Worm (Caenorhabditis elegans) whole organism, L1 larva: ENCODE measurements around the gene faah-2.

Experiments
- C16A3.4 ChIP-seq: fragments of 150-350 bp; optimal IDR thresholded peaks from 2 replicates; lab custom pipeline; 2014; ENCODE audit warnings: missing biosample characterization, missing genetic modification characterization
- C34B4.2 ChIP-seq: sonication (generic microtip); optimal IDR thresholded peaks from 2 replicates; lab custom pipeline; 2017; ENCODE audit warnings: mild to moderate bottlenecking, missing genetic modification characterization, missing compliant biosample characterization
- F16B12.6 ChIP-seq: fragments of 150-350 bp; optimal IDR thresholded peaks from 2 replicates; lab custom pipeline; 2014; ENCODE audit warnings: missing biosample characterization, missing genetic modification characterization
- aha-1 ChIP-seq: fragments of 150-350 bp; optimal IDR thresholded peaks from 2 replicates; lab custom pipeline; 2014; ENCODE audit warnings: missing biosample characterization, missing genetic modification characterization
- ama-1 ChIP-seq: fragments of 150-350 bp; optimal IDR thresholded peaks from 2 replicates; lab custom pipeline; 2014
- blmp-1 ChIP-seq: fragments of 150-350 bp; optimal IDR thresholded peaks from 2 replicates; lab custom pipeline; 2014; ENCODE audit warnings: missing biosample characterization, missing genetic modification characterization
- ceh-63 ChIP-seq: fragments of 200-800 bp; sonication (Bioruptor generic); optimal IDR thresholded peaks from 2 replicates; lab custom pipeline; 2018; ENCODE audit warnings: mild to moderate bottlenecking, missing genetic modification characterization, missing compliant biosample characterization
- ceh-8 ChIP-seq: fragments of 200-800 bp; sonication (Bioruptor generic); optimal IDR thresholded peaks from 2 replicates; lab custom pipeline; 2018; ENCODE audit warnings: mild to moderate bottlenecking, missing genetic modification characterization, moderate library complexity, missing compliant biosample characterization
- ceh-82 ChIP-seq, 3 experiments: fragments of 150-350 bp in 1 of 3; sonication (generic microtip) in 2 of 3; optimal IDR thresholded peaks; 2 replicates each; lab custom pipeline; 2014 to 2017; ENCODE audit warnings: missing biosample characterization in 3 of 3, missing genetic modification characterization in 3 of 3
- ceh-88 ChIP-seq: fragments of 200-800 bp; sonication (Bioruptor generic); IDR thresholded peaks from 2 replicates; pipeline ENCODE4 v1.3.6; 2022; ENCODE audit warnings: missing genetic modification characterization, missing compliant biosample characterization
- ceh-90 ChIP-seq: sonication (generic microtip); optimal IDR thresholded peaks from 2 replicates; lab custom pipeline; 2016; ENCODE audit warnings: missing genetic modification characterization, missing compliant biosample characterization
- ces-1 ChIP-seq: fragments of 150-350 bp; optimal IDR thresholded peaks from 2 replicates; lab custom pipeline; 2014; ENCODE audit warnings: missing biosample characterization, missing genetic modification reagents, missing genetic modification characterization
- dpl-1 ChIP-seq, 3 experiments: fragments of 150-350 bp in 2 of 3; sonication (generic microtip) in 1 of 3; optimal IDR thresholded peaks; 2 replicates each; lab custom pipeline; 2014 to 2017; ENCODE audit warnings: missing biosample characterization in 3 of 3, missing genetic modification characterization in 3 of 3, missing genetic modification reagents in 3 of 3
- dsc-1 ChIP-seq: sonication (generic microtip); optimal IDR thresholded peaks from 2 replicates; lab custom pipeline; 2016; ENCODE audit warnings: mild to moderate bottlenecking, missing genetic modification characterization, missing compliant biosample characterization
- efl-1 ChIP-seq, 4 experiments: fragments of 150-350 bp; optimal IDR thresholded peaks in 3 of 4; peaks in 1 of 4; 1 replicate in 1 of 4; 2 replicates in 3 of 4; lab custom pipeline; 2014; ENCODE audit warnings: missing biosample characterization in 2 of 4, missing genetic modification characterization in 2 of 4, missing genetic modification reagents in 2 of 4
- efl-3 ChIP-seq: fragments of 200-800 bp; sonication (Bioruptor generic); optimal IDR thresholded peaks from 2 replicates; lab custom pipeline; 2018; ENCODE audit warnings: mild to moderate bottlenecking, missing genetic modification characterization, missing compliant biosample characterization
- elt-2 ChIP-seq: sonication (generic microtip); optimal IDR thresholded peaks from 2 replicates; lab custom pipeline; 2016; ENCODE audit warnings: missing genetic modification characterization, mild to moderate bottlenecking, inconsistent platforms, missing compliant biosample characterization, missing genetic modification reagents
- elt-3 ChIP-seq, 6 experiments: fragments of 150-350 bp in 1 of 6; sonication (generic microtip); optimal IDR thresholded peaks; 2 replicates each; lab custom pipeline; 2017 to 2018; ENCODE audit warnings: missing biosample characterization in 6 of 6, missing genetic modification characterization in 6 of 6, inconsistent platforms in 1 of 6
- ets-5 ChIP-seq: fragments of 200-800 bp; sonication (Bioruptor generic); IDR thresholded peaks from 2 replicates; pipeline ENCODE4 v1.3.6; 2022; ENCODE audit warnings: missing genetic modification characterization, missing compliant biosample characterization
- fkh-4 ChIP-seq: sonication (generic microtip); optimal IDR thresholded peaks from 2 replicates; lab custom pipeline; 2016; ENCODE audit warnings: missing compliant biosample characterization, missing genetic modification characterization, borderline replicate concordance
- fos-1 ChIP-seq: fragments of 150-350 bp; optimal IDR thresholded peaks from 2 replicates; lab custom pipeline; 2014; ENCODE audit warnings: missing biosample characterization, missing genetic modification characterization
- grh-1 ChIP-seq: fragments of 200-800 bp; sonication (Bioruptor generic); IDR thresholded peaks from 2 replicates; pipeline ENCODE4 v1.3.6; 2022; ENCODE audit warnings: missing genetic modification reagents, missing genetic modification characterization, missing compliant biosample characterization
- hpl-2 ChIP-seq: fragments of 150-350 bp; optimal IDR thresholded peaks from 2 replicates; lab custom pipeline; 2014; ENCODE audit warnings: missing biosample characterization, missing genetic modification reagents, missing genetic modification characterization
- irx-1 ChIP-seq: sonication (generic microtip); optimal IDR thresholded peaks from 2 replicates; lab custom pipeline; 2016; ENCODE audit warnings: missing genetic modification characterization, missing compliant biosample characterization
- isw-1 ChIP-seq: fragments of 200-800 bp; sonication (Bioruptor generic); IDR thresholded peaks from 2 replicates; pipeline ENCODE4 v1.3.6; 2022; ENCODE audit warnings: missing genetic modification characterization, missing compliant biosample characterization
- lin-14 ChIP-seq: fragments of 200-800 bp; sonication (Bioruptor generic); optimal IDR thresholded peaks from 2 replicates; lab custom pipeline; 2018; ENCODE audit warnings: mild to moderate bottlenecking, missing genetic modification characterization, moderate library complexity, missing compliant biosample characterization
- lin-15B ChIP-seq: fragments of 150-350 bp; sonication (generic microtip); optimal IDR thresholded peaks from 3 replicates; lab custom pipeline; 2014; ENCODE audit warnings: missing biosample characterization, missing genetic modification characterization
- lin-35 ChIP-seq, 2 experiments: fragments of 150-350 bp; optimal IDR thresholded peaks; 2 replicates each; lab custom pipeline; 2014; ENCODE audit warnings: missing biosample characterization in 2 of 2, missing genetic modification characterization in 2 of 2, missing genetic modification reagents in 2 of 2
- lsy-2 ChIP-seq, 2 experiments: fragments of 150-350 bp; optimal IDR thresholded peaks; 2 replicates each; lab custom pipeline; 2014; ENCODE audit warnings: missing biosample characterization in 2 of 2, missing genetic modification characterization in 2 of 2
- mab-9 ChIP-seq: fragments of 200-800 bp; sonication (Bioruptor generic); IDR thresholded peaks from 2 replicates; pipeline ENCODE4 v1.3.6; 2022; ENCODE audit warnings: missing genetic modification reagents, missing genetic modification characterization, missing compliant biosample characterization
- mdl-1 ChIP-seq, 2 experiments: fragments of 150-350 bp; optimal IDR thresholded peaks; 2 replicates each; lab custom pipeline; 2014 to 2017; ENCODE audit warnings: missing biosample characterization in 2 of 2, missing genetic modification characterization in 2 of 2, inconsistent platforms in 1 of 2
- mep-1 ChIP-seq: fragments of 150-350 bp; optimal IDR thresholded peaks from 2 replicates; lab custom pipeline; 2014; ENCODE audit warnings: missing biosample characterization, missing genetic modification characterization
- nhr-11 ChIP-seq: fragments of 150-350 bp; optimal IDR thresholded peaks from 2 replicates; lab custom pipeline; 2014; ENCODE audit warnings: missing biosample characterization, missing genetic modification characterization
- nhr-12 ChIP-seq: sonication (generic microtip); optimal IDR thresholded peaks from 2 replicates; lab custom pipeline; 2017; ENCODE audit warnings: missing biosample characterization, missing genetic modification characterization
- nhr-19 ChIP-seq: fragments of 200-800 bp; sonication (Bioruptor generic); conservative IDR thresholded peaks from 2 replicates; pipeline ENCODE4 v1.3.6; 2022; ENCODE audit warnings: missing genetic modification characterization, missing compliant biosample characterization
- nhr-47 ChIP-seq: sonication (generic microtip); optimal IDR thresholded peaks from 2 replicates; lab custom pipeline; 2016; ENCODE audit warnings: mild to moderate bottlenecking, missing genetic modification characterization, moderate library complexity, missing compliant biosample characterization
- nhr-71 ChIP-seq: sonication (generic microtip); optimal IDR thresholded peaks from 2 replicates; lab custom pipeline; 2016; ENCODE audit warnings: mild to moderate bottlenecking, missing genetic modification characterization, moderate library complexity, missing compliant biosample characterization
- nhr-76 ChIP-seq: sonication (generic microtip); optimal IDR thresholded peaks from 2 replicates; lab custom pipeline; 2017; ENCODE audit warnings: missing biosample characterization, missing genetic modification characterization
- nhr-77 ChIP-seq: fragments of 150-350 bp; optimal IDR thresholded peaks from 2 replicates; lab custom pipeline; 2014; ENCODE audit warnings: missing biosample characterization, missing genetic modification characterization
- pag-3 ChIP-seq: sonication (generic microtip); optimal IDR thresholded peaks from 2 replicates; lab custom pipeline; 2017; ENCODE audit warnings: missing genetic modification characterization, mild to moderate bottlenecking, missing compliant biosample characterization, antibody characterized with exemption, borderline replicate concordance; ENCODE audit not compliant: insufficient read depth
- pqm-1 ChIP-seq: sonication (generic microtip); optimal IDR thresholded peaks from 3 replicates; lab custom pipeline; 2017; ENCODE audit warnings: missing biosample characterization, missing genetic modification characterization
- skn-1 ChIP-seq: fragments of 150-350 bp; optimal IDR thresholded peaks from 2 replicates; lab custom pipeline; 2014; ENCODE audit warnings: missing biosample characterization, missing genetic modification characterization
- snpc-4 ChIP-seq: fragments of 150-350 bp; optimal IDR thresholded peaks from 2 replicates; lab custom pipeline; 2014; ENCODE audit warnings: missing biosample characterization, missing genetic modification characterization
- sptf-1 ChIP-seq: fragments of 150-350 bp; optimal IDR thresholded peaks from 2 replicates; lab custom pipeline; 2014; ENCODE audit warnings: missing biosample characterization, missing genetic modification characterization
- swsn-7 ChIP-seq: sonication (generic microtip); optimal IDR thresholded peaks from 2 replicates; lab custom pipeline; 2016; ENCODE audit warnings: missing genetic modification characterization, missing compliant biosample characterization
- tlp-1 ChIP-seq: fragments of 150-350 bp; optimal IDR thresholded peaks from 2 replicates; lab custom pipeline; 2014; ENCODE audit warnings: missing biosample characterization, missing genetic modification characterization
- unc-130 ChIP-seq: fragments of 150-350 bp; optimal IDR thresholded peaks from 2 replicates; lab custom pipeline; 2017; ENCODE audit warnings: missing biosample characterization, missing genetic modification characterization, inconsistent platforms
- unc-30 ChIP-seq: sonication (generic microtip); optimal IDR thresholded peaks from 2 replicates; lab custom pipeline; 2017; ENCODE audit warnings: missing biosample characterization, missing genetic modification characterization
- unc-62 ChIP-seq: fragments of 150-350 bp; optimal IDR thresholded peaks from 2 replicates; lab custom pipeline; 2014; ENCODE audit warnings: missing biosample characterization, missing genetic modification reagents, missing genetic modification characterization
- unc-86 ChIP-seq: sonication (generic microtip); optimal IDR thresholded peaks from 2 replicates; lab custom pipeline; 2016; ENCODE audit warnings: missing genetic modification characterization, missing compliant biosample characterization
- vab-15 ChIP-seq: sonication (generic microtip); optimal IDR thresholded peaks from 2 replicates; lab custom pipeline; 2017; ENCODE audit warnings: missing genotype, mild to moderate bottlenecking, missing genetic modification characterization, missing compliant biosample characterization
- xbp-1 ChIP-seq: sonication (generic microtip); optimal IDR thresholded peaks from 2 replicates; lab custom pipeline; 2016; ENCODE audit warnings: missing genetic modification characterization, missing compliant biosample characterization
- ztf-11 ChIP-seq, 2 experiments: sonication (generic microtip); optimal IDR thresholded peaks; 2 replicates each; lab custom pipeline; 2016 to 2017; ENCODE audit warnings: missing genetic modification characterization in 2 of 2, missing biosample characterization in 1 of 2, missing compliant biosample characterization in 1 of 2
- ztf-4 ChIP-seq: fragments of 150-350 bp; optimal IDR thresholded peaks from 2 replicates; lab custom pipeline; 2014; ENCODE audit warnings: missing biosample characterization, missing genetic modification characterization

The faah-2 gene

DNA sequence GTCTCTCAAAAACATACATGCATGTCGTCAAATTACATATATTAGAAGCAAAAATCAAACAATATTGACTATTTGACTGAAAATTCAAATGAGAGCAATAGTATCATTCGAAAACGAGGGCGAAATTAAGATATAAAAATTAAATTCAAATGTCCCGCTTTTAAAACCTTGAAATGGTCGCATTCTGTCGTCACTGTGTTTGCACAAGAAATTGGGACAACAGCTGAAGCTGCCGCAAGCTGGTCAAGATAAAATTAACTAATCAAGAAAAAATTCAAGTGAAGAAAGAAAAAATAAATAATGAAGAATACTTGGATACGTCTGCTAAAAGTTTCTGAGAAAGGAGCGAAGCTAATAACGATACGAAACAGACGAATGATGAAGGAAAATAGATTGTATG, 39.6 kb upstream of the faah-2 start (continued):
- TF ChIP-seq ceh-8 (GFP tag; lab: Kevin White, UChicago) (no peak), F16B12.6 (tag; lab: Kevin White, UChicago) (peak; percentile 81), C34B4.2 (tag; lab: Kevin White, UChicago) (no peak), mdl-1 (tag; optimal IDR thresholded peaks at IDR 0.05; lab: Kevin White, UChicago) (no peak), isw-1 (GFP tag; lab: Robert Waterston, UW) (no peak), dpl-1 (GFP tag; optimal IDR thresholded peaks at IDR 0.05; lab: Kevin White, UChicago) (peak; percentile 48 to 85 (median 77)), pag-3 (tag; lab: Kevin White, UChicago) (no peak), lin-35 (GFP tag; optimal IDR thresholded peaks at IDR 0.05; lab: Kevin White, UChicago) (peak; percentile 67 to 86), ama-1 (lab: Kevin White, UChicago) (no peak), mep-1 (tag; lab: Kevin White, UChicago) (no peak), nhr-11 (tag; lab: Kevin White, UChicago) (no peak), irx-1 (tag; lab: Kevin White, UChicago) (no peak), fos-1 (tag; lab: Kevin White, UChicago) (no peak), ztf-4 (no peak), pqm-1 (tag; lab: Kevin White, UChicago) (no peak), unc-62 (GFP tag; lab: Kevin White, UChicago) (no peak), tlp-1 (tag; lab: Kevin White, UChicago) (no peak), hpl-2 (GFP tag; lab: Kevin White, UChicago) (no peak), mab-9 (GFP tag; lab: Robert Waterston, UW) (no peak), grh-1 (no peak), xbp-1 (no peak), unc-86 (tag; lab: Kevin White, UChicago) (no peak), nhr-76 (tag; lab: Kevin White, UChicago) (no peak), skn-1 (tag; lab: Kevin White, UChicago) (no peak), C16A3.4 (peak; percentile 11), lin-14 (GFP tag; lab: Kevin White, UChicago) (no peak), swsn-7 (no peak), efl-1 (optimal IDR thresholded peaks at IDR 0.05; lab: Kevin White, UChicago) (peak in 1 of 2 experiments; percentile 72), efl-1 (GFP tag; optimal IDR thresholded peaks at IDR 0.05 in 1 of 2; lab: Kevin White, UChicago) (peak; percentile 81 to 98), ztf-11 (tag; optimal IDR thresholded peaks at IDR 0.05; lab: Kevin White, UChicago) (no peak), unc-30 (tag; lab: Kevin White, UChicago) (no peak), blmp-1 (tag; lab: Kevin White, UChicago) (peak; percentile 25), ceh-82 (tag; optimal IDR thresholded peaks at IDR 0.05; lab: Kevin White, UChicago) (peak in 1 of 3 experiments; percentile 7), nhr-71 (tag; lab: Kevin White, UChicago) (no peak), efl-3 (GFP tag; lab: Kevin White, UChicago) (no peak), fkh-4 (tag; lab: Kevin White, UChicago) (no peak), elt-2 (tag; lab: Kevin White, UChicago) (no peak), nhr-12 (no peak), ceh-90 (tag; lab: Kevin White, UChicago) (no peak), nhr-47 (tag; lab: Kevin White, UChicago) (no peak), ces-1 (GFP tag; lab: Kevin White, UChicago) (no peak), ceh-88 (GFP tag; lab: Robert Waterston, UW) (no peak), snpc-4 (tag; lab: Kevin White, UChicago) (no peak), sptf-1 (no peak), vab-15 (tag; lab: Kevin White, UChicago) (peak; percentile 17), aha-1 (tag; lab: Kevin White, UChicago) (no peak), ceh-63 (GFP tag; lab: Kevin White, UChicago) (no peak), ets-5 (no peak), elt-3 (tag; optimal IDR thresholded peaks at IDR 0.05; lab: Kevin White, UChicago) (no peak), lsy-2 (tag; optimal IDR thresholded peaks at IDR 0.05; lab: Kevin White, UChicago) (peak in 1 of 2 experiments; percentile 18), lin-15B (tag; lab: Kevin White, UChicago) (no peak), nhr-19 (GFP tag; lab: Robert Waterston, UW) (no peak), dsc-1 (tag; lab: Kevin White, UChicago) (no peak), nhr-77 (tag; lab: Kevin White, UChicago) (no peak), unc-130 (tag; lab: Kevin White, UChicago) (peak; percentile 53)
